Worm (Caenorhabditis elegans) whole organism, L4/young adult: Measurements from ENCODE around the gene T13C5.2.

Experiments
- W03F9.2 ChIP-seq: fragments of 150-350 bp; optimal IDR thresholded peaks from 2 replicates; lab custom pipeline; 2014; ENCODE audit warnings: missing biosample characterization, missing genetic modification characterization
- dao-5 ChIP-seq: sonication (generic microtip); optimal IDR thresholded peaks from 2 replicates; lab custom pipeline; 2016; ENCODE audit warnings: missing genotype, missing genetic modification characterization, moderate library complexity, missing compliant biosample characterization

ce11 chrX:6194191-6194724 lies 9.4 kb downstream of the T13C5.2 start, which contains the start of gene ceh-54:
- TF ChIP-seq dao-5 (tag; lab: Kevin White, UChicago) (no peak), W03F9.2 (tag; lab: Kevin White, UChicago) (no peak)
